Fruit fly (Drosophila melanogaster) ovary, adult (tissue): ENCODE data around the gene Eig71Eh.

Source experiments
- CG17801 ChIP-seq: fragments of 200-800 bp; optimal IDR thresholded peaks from 2 replicates; lab custom pipeline; 2019; ENCODE audit warnings: missing biosample characterization, mild to moderate bottlenecking, missing genetic modification characterization, moderate library complexity; ENCODE audit not compliant: partially characterized antibody

Eig71Eh gene

dm6 chr3L:15660915-15661314 is 1.7 kb upstream of the Eig71Eh start, which contains the start of the genes Eig71Ej and Eig71Ek:
TSS of gene Eig71Ej (minus strand) at chr3L:15661015.
TSS of gene Eig71Ek (plus strand) at chr3L:15661248.
- TF ChIP-seq CG17801 (GFP tag; lab: Kevin White, UChicago), result no peak

DNA sequence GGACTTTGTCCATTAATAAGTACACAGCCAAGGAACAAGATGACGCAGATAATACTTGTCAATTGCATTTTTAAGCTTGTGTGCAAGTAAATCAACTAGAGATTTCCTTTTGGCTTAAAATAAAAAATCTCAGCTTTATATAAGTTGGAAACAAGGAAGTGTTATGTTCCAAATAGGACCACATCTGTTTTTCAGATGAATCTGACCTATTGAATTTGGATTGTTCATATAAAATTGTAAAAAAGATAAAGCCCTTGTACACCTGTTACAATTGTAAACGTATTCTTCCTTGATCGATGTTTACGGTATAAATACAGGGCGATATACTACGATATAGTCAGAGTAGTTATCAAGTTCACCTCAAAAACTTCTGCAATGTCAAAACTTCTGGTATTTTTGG is 2.0 kb downstream of the Eig71Eh start, which contains the start of the genes Eig71Ef and Eig71Eg:
TSS of gene Eig71Ef (minus strand) at position 101 of the 400 bp plus-strand sequence.
TSS of gene Eig71Eg (plus strand) at position 339 of the 400 bp plus-strand sequence.
- TF ChIP-seq CG17801 (GFP tag; lab: Kevin White, UChicago), result no peak

DNA sequence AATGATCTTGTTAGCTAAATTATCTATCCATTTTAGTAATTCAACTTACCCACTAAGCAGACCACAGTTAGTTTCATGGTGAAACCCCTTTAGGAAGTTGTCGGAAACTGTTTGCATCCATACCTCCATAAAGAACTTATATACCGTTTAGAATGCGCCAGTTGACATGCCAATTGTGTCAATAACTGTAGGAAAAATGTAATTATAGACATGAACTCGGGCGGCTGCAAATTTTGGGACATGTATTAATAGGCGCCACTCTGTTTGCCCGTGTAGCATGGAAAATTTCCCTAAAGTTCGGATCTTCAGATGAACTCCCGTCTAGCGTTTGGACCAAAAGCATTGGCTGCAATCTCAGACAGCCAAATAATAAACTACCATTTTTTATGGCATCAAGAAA is 3.3 kb downstream of the Eig71Eh start, which contains the start of gene Eig71Ee:
TSS of gene Eig71Ee (minus strand) at position 101 of the 400 bp plus-strand sequence.
- no peak for TF ChIP-seq CG17801 (GFP tag; lab: Kevin White, UChicago)

DNA sequence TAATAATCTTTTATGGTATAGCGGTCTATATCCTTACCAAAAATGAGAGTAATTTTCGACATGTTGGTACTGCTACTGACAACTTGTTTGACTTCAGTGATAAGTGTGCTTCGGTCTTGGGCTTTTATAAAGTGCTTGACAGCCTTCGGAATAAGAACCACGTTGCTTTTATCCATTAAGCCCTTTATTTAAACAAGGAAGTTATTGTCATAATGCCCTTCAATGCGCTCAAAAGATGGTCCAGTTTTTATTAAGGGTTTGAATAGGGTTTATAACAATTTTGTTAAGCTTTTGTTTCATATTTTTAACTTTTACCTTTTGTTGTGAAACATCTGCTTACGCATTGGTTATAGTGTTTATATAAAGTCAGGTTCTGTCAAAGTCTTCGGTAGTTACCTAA is 7.1 kb downstream of the Eig71Eh start, which contains the start of the genes Eig71Ec and Eig71Ed:
TSS of gene Eig71Ec (minus strand) at position 101 of the 400 bp plus-strand sequence.
TSS of gene Eig71Ed (plus strand) at position 384 of the 400 bp plus-strand sequence.
- no peak for TF ChIP-seq CG17801 (GFP tag; lab: Kevin White, UChicago)

- TF ChIP-seq CG17801 (GFP tag; lab: Kevin White, UChicago), result no peak
Observed at dm6 chr3L:15650552-15650951, 8.7 kb downstream of the Eig71Eh start, which contains the start of gene CG43084. TSS of gene CG43084 (plus strand) at chr3L:15650852.

DNA sequence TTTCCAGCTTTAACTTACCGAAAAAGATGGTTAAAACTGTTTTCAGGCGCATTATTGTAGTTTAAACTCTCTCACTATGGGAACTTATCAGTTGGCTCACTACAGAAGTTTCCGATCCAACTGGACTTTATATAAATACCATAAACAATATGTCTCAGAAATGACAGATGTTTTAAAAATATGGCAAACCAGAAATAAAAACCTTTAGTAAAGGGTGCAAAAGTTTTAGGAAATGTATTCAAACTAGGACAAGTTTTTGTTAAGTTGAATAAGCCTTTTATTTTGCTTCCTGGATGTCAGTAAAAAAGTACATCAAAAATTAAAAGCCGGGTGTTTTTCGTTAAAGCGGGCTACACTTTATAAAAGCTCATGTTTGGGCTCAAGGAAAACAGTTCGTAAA is 9.7 kb downstream of the Eig71Eh start, which contains the start of the genes Eig71Ea and Eig71Eb:
TSS of gene Eig71Ea (minus strand) at position 101 of the 400 bp plus-strand sequence.
TSS of gene Eig71Eb (plus strand) at position 376 of the 400 bp plus-strand sequence.
- no peak for TF ChIP-seq CG17801 (GFP tag; lab: Kevin White, UChicago)

dm6 chr3L:15647712-15648621 is 11.3 kb downstream of the Eig71Eh start, which contains the start of the genes comm3 and CG43083:
TSS of gene comm3 (minus strand) at chr3L:15647762.
TSS of gene CG43083 (plus strand) at chr3L:15648571.
- no peak for TF ChIP-seq CG17801 (GFP tag; lab: Kevin White, UChicago)

dm6 chr3L:15646182-15646581 is 13.1 kb downstream of the Eig71Eh start:
- no peak for TF ChIP-seq CG17801 (GFP tag; lab: Kevin White, UChicago)

dm6 chr3L:15641590-15642019 is 17.6 kb downstream of the Eig71Eh start:
- TF ChIP-seq CG17801 (GFP tag; lab: Kevin White, UChicago), result no peak

dm6 chr3L:15639978-15640377 is 19.3 kb downstream of the Eig71Eh start:
- no peak for TF ChIP-seq CG17801 (GFP tag; lab: Kevin White, UChicago)

- TF ChIP-seq CG17801 (GFP tag; lab: Kevin White, UChicago), result no peak
Observed at dm6 chr3L:15638524-15638923, 20.7 kb downstream of the Eig71Eh start.

DNA sequence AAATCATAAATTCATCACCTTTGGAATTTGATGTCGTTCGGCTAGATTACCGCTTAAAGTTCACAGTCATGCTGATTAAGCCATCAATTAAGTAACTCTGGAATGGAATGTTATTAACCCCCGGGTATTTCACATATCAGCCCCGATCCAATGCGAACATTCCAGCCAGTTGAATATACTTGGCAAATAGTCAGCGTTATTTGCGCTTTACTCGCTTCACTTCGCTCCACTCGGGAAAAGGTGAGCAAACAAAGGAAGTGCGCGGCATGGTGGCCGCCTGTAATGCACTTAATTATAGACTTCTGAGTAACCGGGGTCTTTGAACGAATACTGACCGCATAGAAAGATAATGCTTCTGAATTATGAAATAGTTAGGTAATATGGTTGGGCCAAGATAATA is 21.6 kb downstream of the Eig71Eh start:
- TF ChIP-seq CG17801 (GFP tag; lab: Kevin White, UChicago), result no peak

dm6 chr3L:15636978-15637377 is 22.3 kb downstream of the Eig71Eh start:
- no peak for TF ChIP-seq CG17801 (GFP tag; lab: Kevin White, UChicago)

DNA sequence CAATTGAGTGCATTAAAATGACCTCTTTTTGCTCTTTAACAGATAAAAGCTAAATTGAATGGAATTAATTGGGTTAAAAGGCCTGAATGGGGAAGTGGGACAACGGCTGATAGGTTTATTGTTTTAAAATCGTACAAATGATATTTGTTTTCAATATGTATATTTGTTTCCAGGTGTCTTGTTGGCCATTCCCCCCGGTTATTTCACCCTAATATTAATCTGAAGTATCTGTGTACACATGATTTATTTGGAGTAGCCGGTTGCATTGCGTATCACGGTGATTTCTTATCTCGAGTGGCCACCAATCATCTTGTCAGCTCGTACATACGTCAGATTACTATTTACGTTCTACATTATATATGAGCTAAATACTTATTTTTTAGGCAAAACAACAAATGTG is 22.9 kb downstream of the Eig71Eh start:
- TF ChIP-seq CG17801 (GFP tag; lab: Kevin White, UChicago), result no peak
